Worm (Caenorhabditis elegans): Measurements from ENCODE around the gene F19B6.10.
"Not testable (repeated sequence)": the region's sequence is repeated elsewhere in the genome, so short reads cannot be mapped to it uniquely, and the experiment has no call there.

F19B6.10 gene

ce11 chrIV:12336893-12337627 lies at the start of gene F19B6.10, which contains the start of gene wht-5:
Gene F19B6.10, plus strand, starts transcription at chrIV:12337193.
Gene wht-5, plus strand, starts transcription at chrIV:12337577.
- no peak for TF ChIP-seq W03F9.2 (tag; optimal IDR thresholded peaks at IDR 0.05)
- TF ChIP-seq dao-5 (tag; optimal IDR thresholded peaks at IDR 0.05) = no peak

ce11 chrIV:12287628-12288027 lies 49.4 kb upstream of the F19B6.10 start, which contains the start of gene erl-1:
Gene erl-1, plus strand, starts transcription at chrIV:12287928.
- TF ChIP-seq dao-5 (tag; optimal IDR thresholded peaks at IDR 0.05) (no peak), him-1 (tag; optimal IDR thresholded peaks at IDR 0.05) (no peak), W03F9.2 (tag; optimal IDR thresholded peaks at IDR 0.05) (no peak)

DNA sequence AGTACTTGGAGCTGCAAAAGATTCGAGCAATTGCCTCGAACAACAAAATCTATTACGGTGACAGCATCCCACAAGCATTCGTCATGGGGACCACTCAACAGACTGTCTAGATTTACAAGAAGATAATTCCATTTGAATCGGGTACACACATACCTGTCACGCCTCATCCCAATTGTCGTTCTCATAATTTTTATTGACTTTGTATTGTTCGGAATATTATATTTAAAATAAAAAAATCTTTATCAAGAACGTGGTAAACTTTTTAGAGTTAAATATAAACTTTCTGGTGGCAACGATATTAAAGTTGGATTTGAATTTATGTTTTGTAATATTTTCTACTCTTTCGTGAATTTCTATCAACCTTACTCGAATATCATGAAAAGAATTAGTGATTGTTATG lies 47.8 kb upstream of the F19B6.10 start, which contains the start of gene C42C1.9:
C42C1.9 (plus strand) TSS at position 301 of the 400 bp plus-strand sequence.
- no peak for TF ChIP-seq W03F9.2 (tag; optimal IDR thresholded peaks at IDR 0.05)
- no peak for TF ChIP-seq dao-5 (tag; optimal IDR thresholded peaks at IDR 0.05)
- TF ChIP-seq him-1 (tag; optimal IDR thresholded peaks at IDR 0.05) = no peak

DNA sequence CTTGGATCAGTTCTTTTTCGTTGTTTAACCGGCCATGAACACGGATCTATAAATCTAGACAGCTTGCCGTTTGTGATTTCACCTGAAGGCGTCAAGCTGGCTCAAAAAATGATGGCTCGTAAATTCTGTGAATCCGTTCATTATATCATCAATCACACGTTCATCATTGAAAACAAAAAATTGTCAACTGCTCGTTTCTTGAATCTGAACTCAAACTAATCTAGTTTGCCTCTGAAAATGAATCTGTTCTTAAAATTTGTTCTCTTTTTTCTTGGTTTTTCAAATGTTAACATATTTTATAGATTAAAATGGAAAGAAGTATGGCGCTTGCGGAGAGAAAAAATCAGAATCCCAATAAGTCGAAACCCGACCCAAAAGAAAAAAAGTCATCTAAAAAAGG lies 46.2 kb upstream of the F19B6.10 start, which contains the start of gene C42C1.8:
C42C1.8 (plus strand) TSS at position 301 of the 400 bp plus-strand sequence.
- TF ChIP-seq him-1 (tag; optimal IDR thresholded peaks at IDR 0.05) = no peak
- no peak for TF ChIP-seq dao-5 (tag; optimal IDR thresholded peaks at IDR 0.05)

DNA sequence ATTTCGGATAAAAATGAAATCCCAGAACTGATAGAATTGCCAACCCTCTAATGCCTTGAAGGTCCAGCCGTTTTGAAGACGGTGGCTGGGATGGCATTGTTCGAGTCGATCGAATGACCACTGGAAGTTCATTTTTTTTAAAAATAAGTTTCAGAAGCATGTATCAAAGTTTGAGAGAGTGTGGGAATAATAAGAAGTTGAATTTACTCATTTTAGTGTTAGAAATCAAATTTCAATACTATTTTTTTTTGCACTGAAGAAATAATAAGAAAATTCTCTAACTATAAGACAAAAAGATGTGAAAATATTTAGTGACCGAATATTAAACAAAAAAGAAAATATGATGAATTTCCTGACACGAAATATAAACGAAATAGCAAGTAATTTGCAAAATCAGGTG lies 35.8 kb upstream of the F19B6.10 start, which contains the start of gene oac-59:
oac-59 (minus strand) TSS at position 101 of the 400 bp plus-strand sequence.
- no peak for TF ChIP-seq him-1 (tag; optimal IDR thresholded peaks at IDR 0.05)

DNA sequence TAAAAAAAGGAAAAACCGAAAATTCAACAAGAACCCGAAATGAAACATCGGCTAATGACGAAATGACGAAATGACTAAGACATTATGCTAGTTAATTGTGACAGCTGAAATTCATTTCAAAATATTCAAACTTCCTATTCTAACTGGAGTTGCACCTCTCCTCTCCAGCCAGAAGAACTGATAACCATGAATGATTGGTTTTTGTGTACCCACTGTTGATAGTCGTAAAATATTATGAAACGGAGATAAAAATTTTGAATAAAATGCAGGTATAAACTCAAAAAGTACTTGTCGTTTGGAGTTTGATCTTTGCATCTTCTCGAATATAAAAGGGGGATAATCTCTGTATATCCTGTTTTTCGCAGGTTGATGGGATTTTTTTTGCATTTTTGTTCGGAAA lies 34.1 kb upstream of the F19B6.10 start:
- TF ChIP-seq dao-5 (tag; optimal IDR thresholded peaks at IDR 0.05) = no peak
- no peak for TF ChIP-seq W03F9.2 (tag; optimal IDR thresholded peaks at IDR 0.05)
- TF ChIP-seq him-1 (tag; optimal IDR thresholded peaks at IDR 0.05) = no peak

DNA sequence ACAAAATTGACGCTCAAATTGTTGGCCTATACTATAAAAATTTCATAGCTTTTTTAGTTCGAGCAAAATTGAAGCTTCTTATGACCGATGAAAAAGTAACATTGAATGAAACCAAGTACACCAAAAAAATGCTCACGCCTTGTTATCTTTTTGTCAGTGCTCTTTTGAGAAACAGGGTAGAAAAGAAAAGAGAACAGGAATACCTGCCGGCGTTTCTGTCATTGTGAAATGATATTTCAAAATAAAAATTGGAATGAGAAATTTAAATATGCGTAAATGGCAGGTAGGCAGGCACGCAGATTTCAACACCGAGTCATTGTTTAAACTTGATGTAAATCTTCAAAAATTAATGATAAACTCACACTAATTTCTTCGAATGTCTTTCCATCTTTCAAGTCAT lies 32.2 kb upstream of the F19B6.10 start:
- TF ChIP-seq W03F9.2 (tag; optimal IDR thresholded peaks at IDR 0.05) (no peak), him-1 (tag; optimal IDR thresholded peaks at IDR 0.05) (no peak)

DNA sequence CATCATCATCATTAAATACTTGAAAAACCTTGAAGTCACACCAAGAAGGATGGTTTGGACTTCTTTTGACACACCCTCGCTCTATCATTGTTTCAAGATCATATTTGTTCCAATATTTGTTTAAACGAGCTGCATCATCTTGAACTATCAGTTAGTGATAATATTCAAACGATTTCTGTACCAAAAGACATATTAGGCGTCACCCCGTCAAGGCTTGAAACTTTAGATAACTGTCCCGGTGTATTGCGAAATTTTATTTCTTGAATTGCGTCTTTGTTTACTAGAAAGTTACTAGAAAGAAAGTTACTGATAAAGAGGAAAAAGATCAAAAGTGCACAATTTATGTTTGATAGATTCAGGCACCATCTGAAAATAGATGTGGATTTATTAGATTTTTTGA lies 31.0 kb upstream of the F19B6.10 start:
- TF ChIP-seq W03F9.2 (tag; optimal IDR thresholded peaks at IDR 0.05) = no peak
- TF ChIP-seq him-1 (tag; optimal IDR thresholded peaks at IDR 0.05) = no peak
- TF ChIP-seq dao-5 (tag; optimal IDR thresholded peaks at IDR 0.05) = no peak

- TF ChIP-seq him-1 (tag; optimal IDR thresholded peaks at IDR 0.05) (no peak), W03F9.2 (tag; optimal IDR thresholded peaks at IDR 0.05) (no peak), dao-5 (tag; optimal IDR thresholded peaks at IDR 0.05) (no peak)
These were observed 29.3 kb upstream of the F19B6.10 start, which contains the start of gene oac-57 for ce11 chrIV:12307720-12308119. Gene oac-57, minus strand, starts transcription at chrIV:12307820.

ce11 chrIV:12311597-12311996 lies 25.4 kb upstream of the F19B6.10 start, which contains the start of gene oac-58:
Gene oac-58, minus strand, starts transcription at chrIV:12311697.
- TF ChIP-seq W03F9.2 (tag; optimal IDR thresholded peaks at IDR 0.05) (no peak), dao-5 (tag; optimal IDR thresholded peaks at IDR 0.05) (no peak), him-1 (tag; optimal IDR thresholded peaks at IDR 0.05) (no peak)

DNA sequence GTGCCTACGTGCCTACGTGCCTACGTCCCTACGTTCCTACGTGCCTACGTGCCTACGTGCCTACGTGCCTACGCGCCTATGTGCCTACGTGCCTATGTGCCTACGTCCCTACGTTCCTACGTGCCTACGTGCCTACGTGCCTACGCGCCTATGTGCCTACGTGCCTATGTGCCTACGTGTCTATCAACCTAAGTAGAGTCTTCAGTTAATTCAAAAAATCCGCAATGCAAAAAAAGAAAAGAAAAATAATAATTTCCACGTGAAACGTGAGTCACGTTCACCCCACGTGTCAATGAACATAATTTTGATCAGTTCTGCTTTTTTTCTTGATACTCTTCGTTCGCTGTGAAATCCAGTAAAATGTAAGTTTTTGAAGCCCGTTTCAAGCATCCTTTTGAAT lies 10.1 kb upstream of the F19B6.10 start, which contains the start of gene F19B6.3:
F19B6.3 (plus strand) TSS at position 301 of the 400 bp plus-strand sequence.
- not testable (repeated sequence) for TF ChIP-seq him-1, dao-5, W03F9.2 (tag; optimal IDR thresholded peaks at IDR 0.05)

- TF ChIP-seq him-1 (tag; optimal IDR thresholded peaks at IDR 0.05) (no peak), W03F9.2 (tag; optimal IDR thresholded peaks at IDR 0.05) (no peak), dao-5 (tag; optimal IDR thresholded peaks at IDR 0.05) (no peak)
These were observed 6.1 kb upstream of the F19B6.10 start, which contains the start of gene ufd-1 for ce11 chrIV:12330840-12331359. Gene ufd-1, minus strand, starts transcription at chrIV:12330890.

ce11 chrIV:12334142-12334541 lies 2.9 kb upstream of the F19B6.10 start:
- TF ChIP-seq W03F9.2 (tag; optimal IDR thresholded peaks at IDR 0.05) = no peak
- TF ChIP-seq dao-5 (tag; optimal IDR thresholded peaks at IDR 0.05) = no peak
- no peak for TF ChIP-seq him-1 (tag; optimal IDR thresholded peaks at IDR 0.05)

- TF ChIP-seq him-1 (tag; optimal IDR thresholded peaks at IDR 0.05) (no peak), W03F9.2 (tag; optimal IDR thresholded peaks at IDR 0.05) (no peak), dao-5 (tag; optimal IDR thresholded peaks at IDR 0.05) (no peak)
These were observed 2.3 kb upstream of the F19B6.10 start for ce11 chrIV:12334708-12335107.
